Worm (Caenorhabditis elegans): ENCODE measurements around the gene gcy-32.

ce11 chrV:13923851-13924250, 8.6 kb upstream of the gcy-32 start, which contains the start of gene srxa-11:
- TF ChIP-seq him-1 (tag; optimal IDR thresholded peaks at IDR 0.05): no peak
- TF ChIP-seq dao-5 (tag; optimal IDR thresholded peaks at IDR 0.05): no peak

All from whole organism, L4/young adult.